Fruit fly (Drosophila melanogaster): ENCODE data around the gene Setd3.

Gene Setd3

dm6 chrX:6985182-6985851 lies 16.8 kb upstream of the Setd3 start (continued):
- peak; percentile 42 for TF ChIP-seq CG9817 (tag; optimal IDR thresholded peaks at IDR 0.05)
- peak; percentile 51 for TF ChIP-seq CG10462 (GFP tag; optimal IDR thresholded peaks at IDR 0.05)
- TF ChIP-seq CoRest (tag; optimal IDR thresholded peaks at IDR 0.05), result peak; percentile 77
- TF ChIP-seq CG8089 (GFP tag; optimal IDR thresholded peaks at IDR 0.05), result peak; percentile 81
- TF ChIP-seq BtbVII (GFP tag; optimal IDR thresholded peaks at IDR 0.05), result no peak
- peak; percentile 14 for TF ChIP-seq Meics (GFP tag; optimal IDR thresholded peaks at IDR 0.05)
- peak; percentile 24; the same call in 1 of the 3 replicates for TF ChIP-seq Aef1 (GFP tag; IDR thresholded peaks at IDR 0.05)
- TF ChIP-seq pb (GFP tag; optimal IDR thresholded peaks at IDR 0.05), result peak; percentile 71
- peak; percentile 91 for TF ChIP-seq gem (tag; optimal IDR thresholded peaks at IDR 0.05)
- TF ChIP-seq ci (GFP tag; IDR thresholded peaks at IDR 0.05), result peak; percentile 87
- TF ChIP-seq otp (GFP tag; IDR thresholded peaks at IDR 0.05), result peak; percentile 85
- peak; percentile 14 for TF ChIP-seq CG4617 (GFP tag; optimal IDR thresholded peaks at IDR 0.05; ENCODE audit: borderline replicate concordance)
- TF ChIP-seq CG6683 (GFP tag; optimal IDR thresholded peaks at IDR 0.05), result peak; percentile 45
- peak; percentile 24 for TF ChIP-seq MTF-1 (GFP tag; optimal IDR thresholded peaks at IDR 0.05; ENCODE audit: borderline replicate concordance)
- TF ChIP-seq CG18476 (GFP tag; optimal IDR thresholded peaks at IDR 0.05), result peak; percentile 60
- TF ChIP-seq aop (GFP tag; IDR thresholded peaks at IDR 0.05), result no peak
- TF ChIP-seq Dll (GFP tag; IDR thresholded peaks at IDR 0.05; ENCODE audit: partially characterized antibody), result no peak
- TF ChIP-seq CG7987 (GFP tag; optimal IDR thresholded peaks at IDR 0.05), result no peak
- peak; percentile 81 to 90 for TF ChIP-seq chif (GFP tag; optimal IDR thresholded peaks at IDR 0.05)
- peak; percentile 54; the same call in 1 of the 3 replicates for TF ChIP-seq CG7357 (GFP tag; IDR thresholded peaks at IDR 0.05)
- TF ChIP-seq CG14965 (GFP tag; optimal IDR thresholded peaks at IDR 0.05; ENCODE audit: borderline replicate concordance), result peak; percentile 3
- peak; percentile 44 for TF ChIP-seq fu2 (GFP tag; optimal IDR thresholded peaks at IDR 0.05)
- peak; percentile 79 for TF ChIP-seq CG1602 (GFP tag; optimal IDR thresholded peaks at IDR 0.05)
- peak; percentile 63; the same call in 1 of the 2 replicates for TF ChIP-seq CG3847 (GFP tag; IDR thresholded peaks at IDR 0.05)
- TF ChIP-seq CG33213 (GFP tag; optimal IDR thresholded peaks at IDR 0.05), result peak; percentile 61
- TF ChIP-seq lab (GFP tag; optimal IDR thresholded peaks at IDR 0.05), result peak; percentile 64
- peak; percentile 92 for TF ChIP-seq D19A (tag; optimal IDR thresholded peaks at IDR 0.05)
- TF ChIP-seq exex (tag; optimal IDR thresholded peaks at IDR 0.05), result peak; percentile 12
- peak; percentile 60; the same call in 1 of the 3 replicates for TF ChIP-seq CG7963 (GFP tag; IDR thresholded peaks at IDR 0.05; ENCODE audit: partially characterized antibody)
- TF ChIP-seq twi (tag; optimal IDR thresholded peaks at IDR 0.05), result peak; percentile 74
- TF ChIP-seq en (GFP tag; optimal IDR thresholded peaks at IDR 0.05), result peak; percentile 60
- TF ChIP-seq CG1529 (GFP tag; optimal IDR thresholded peaks at IDR 0.05), result peak; percentile 82
- peak; percentile 80 for TF ChIP-seq Chrac-16 (GFP tag; optimal IDR thresholded peaks at IDR 0.05)
- peak; percentile 51 to 74 for TF ChIP-seq Hr51 (GFP tag; optimal IDR thresholded peaks at IDR 0.05)
- TF ChIP-seq CG17186 (GFP tag; optimal IDR thresholded peaks at IDR 0.05), result no peak
- peak; percentile 15 for TF ChIP-seq Ravus (GFP tag; IDR thresholded peaks at IDR 0.05)
- TF ChIP-seq Opbp (GFP tag; IDR thresholded peaks at IDR 0.05; ENCODE audit: partially characterized antibody), result peak; percentile 74; the same call in 2 of the 3 replicates
- peak; percentile 63 for TF ChIP-seq dm (GFP tag; optimal IDR thresholded peaks at IDR 0.05)
- TF ChIP-seq cg (GFP tag; optimal IDR thresholded peaks at IDR 0.05), result peak; percentile 50
- peak; percentile 56 for TF ChIP-seq crc (GFP tag; optimal IDR thresholded peaks at IDR 0.05)
- TF ChIP-seq Doc2 (GFP tag; IDR thresholded peaks at IDR 0.05), result no peak
- peak; percentile 42 for TF ChIP-seq Myb (GFP tag; optimal IDR thresholded peaks at IDR 0.05)
- TF ChIP-seq nau (GFP tag; optimal IDR thresholded peaks at IDR 0.05), result peak; percentile 52
- TF ChIP-seq CG17328 (GFP tag; IDR thresholded peaks at IDR 0.05), result peak; percentile 82
- peak; percentile 73 for TF ChIP-seq CG1024 (GFP tag; IDR thresholded peaks at IDR 0.05)
- TF ChIP-seq eve (GFP tag; optimal IDR thresholded peaks at IDR 0.05), result peak in 1 of 2 experiments; percentile 91
- TF ChIP-seq lilli (GFP tag; optimal IDR thresholded peaks at IDR 0.05), result peak; percentile 83
- peak; percentile 92 for TF ChIP-seq ara (GFP tag; IDR thresholded peaks at IDR 0.05)
- TF ChIP-seq kay (GFP tag; optimal IDR thresholded peaks at IDR 0.05), result peak; percentile 56
